Fruit fly (Drosophila melanogaster) whole organism, wandering third instar larva: ENCODE data around the gene CG13793.

Experiments
- Abd-B ChIP-seq: fragments of >200 bp; optimal IDR thresholded peaks from 2 replicates; lab custom pipeline; 2017; ENCODE audit warnings: missing biosample characterization, missing genetic modification characterization
- CG32264 ChIP-seq: fragments of 200-800 bp; sonication (Bioruptor generic); optimal IDR thresholded peaks from 2 replicates; lab custom pipeline; 2016; ENCODE audit warnings: missing biosample characterization, missing genetic modification characterization
- CrebA ChIP-seq: fragments of 200-800 bp; sonication (Bioruptor generic); optimal IDR thresholded peaks from 2 replicates; lab custom pipeline; 2016; ENCODE audit warnings: missing biosample characterization, mild to moderate bottlenecking, missing genetic modification characterization, borderline replicate concordance
- HLH106 ChIP-seq: fragments of 200-800 bp; optimal IDR thresholded peaks from 3 replicates; lab custom pipeline; 2019; ENCODE audit warnings: missing biosample characterization, mild to moderate bottlenecking, missing genetic modification characterization, moderate library complexity
- Hr83 ChIP-seq: fragments of 200-300 bp; sonication (Bioruptor generic); optimal IDR thresholded peaks from 2 replicates; lab custom pipeline; 2016; ENCODE audit warnings: missing biosample characterization, mild to moderate bottlenecking, missing genetic modification characterization, moderate library complexity; ENCODE audit not compliant: poor library complexity, severe bottlenecking
- OdsH ChIP-seq: fragments of 200-800 bp; sonication (Bioruptor generic); optimal IDR thresholded peaks from 2 replicates; lab custom pipeline; 2016; ENCODE audit warnings: missing biosample characterization, mild to moderate bottlenecking, missing genetic modification characterization
- Rel ChIP-seq, 2 experiments: fragments of 200-800 bp; sonication (Bioruptor generic) in 1 of 2; optimal IDR thresholded peaks; 2 replicates in 1 of 2; 3 replicates in 1 of 2; lab custom pipeline; 2016 to 2019; ENCODE audit warnings: mild to moderate bottlenecking in 2 of 2, missing biosample characterization in 2 of 2, missing genetic modification characterization in 2 of 2, moderate library complexity in 1 of 2
- Vsx2 ChIP-seq: fragments of 200-300, 225-300 bp; sonication (Bioruptor generic); optimal IDR thresholded peaks from 2 replicates; lab custom pipeline; 2018; ENCODE audit warnings: missing biosample characterization, missing genetic modification characterization; ENCODE audit not compliant: partially characterized antibody
- fru ChIP-seq: fragments of 200-800 bp; sonication (Bioruptor generic); optimal IDR thresholded peaks from 3 replicates; lab custom pipeline; 2016; ENCODE audit warnings: missing biosample characterization, mild to moderate bottlenecking, missing genetic modification characterization
- pan ChIP-seq: fragments of >200 bp; optimal IDR thresholded peaks from 2 replicates; lab custom pipeline; 2017
- psq ChIP-seq: fragments of 200-800 bp; sonication (Bioruptor generic); optimal IDR thresholded peaks from 3 replicates; lab custom pipeline; 2017; ENCODE audit warnings: missing biosample characterization, mild to moderate bottlenecking, missing genetic modification characterization, moderate library complexity
- rgr ChIP-seq: fragments of 200-800 bp; sonication (Bioruptor generic); optimal IDR thresholded peaks from 3 replicates; lab custom pipeline; 2016; ENCODE audit warnings: missing biosample characterization, mild to moderate bottlenecking, missing genetic modification characterization

DNA sequence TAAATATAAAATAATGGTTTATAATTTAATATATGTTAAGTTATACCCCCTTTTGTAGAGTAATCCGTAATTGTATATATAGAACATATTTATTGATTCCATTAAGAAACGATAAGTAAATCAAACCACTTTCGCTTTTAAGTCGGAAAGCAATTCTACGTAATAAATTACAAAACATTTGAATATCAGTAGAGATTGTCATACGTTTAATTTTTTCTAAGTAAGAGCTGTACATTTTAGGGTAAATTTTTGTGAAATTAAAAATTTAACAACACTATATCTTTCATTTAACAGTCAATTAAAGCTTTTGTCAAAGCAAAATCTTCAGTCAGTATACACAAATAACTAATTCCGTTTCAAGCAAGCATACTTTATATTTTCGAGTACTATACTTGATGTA, 34.6 kb upstream of the CG13793 start, which contains the start of gene CG46025:
- TF ChIP-seq Rel (GFP tag; optimal IDR thresholded peaks at IDR 0.05; lab: Kevin White, UChicago), result no peak
- TF ChIP-seq Rel (tag; optimal IDR thresholded peaks at IDR 0.05; lab: Kevin White, UChicago), result no peak
- no peak for TF ChIP-seq pan
- TF ChIP-seq Vsx2 (GFP tag; lab: Kevin White, UChicago), result no peak
- TF ChIP-seq Abd-B (GFP tag; lab: Kevin White, UChicago), result no peak
- no peak for TF ChIP-seq rgr (GFP tag; lab: Kevin White, UChicago)
- TF ChIP-seq Hr83 (GFP tag; lab: Kevin White, UChicago), result no peak
- TF ChIP-seq HLH106 (tag; lab: Kevin White, UChicago), result no peak
- no peak for TF ChIP-seq fru (GFP tag; lab: Kevin White, UChicago)
- TF ChIP-seq CG32264 (GFP tag; lab: Kevin White, UChicago), result no peak
- TF ChIP-seq CrebA (GFP tag; lab: Kevin White, UChicago), result no peak
- TF ChIP-seq psq (GFP tag; lab: Kevin White, UChicago), result no peak
- no peak for TF ChIP-seq OdsH (GFP tag; lab: Kevin White, UChicago)
